Worm (Caenorhabditis elegans) whole organism, L3 larva: ENCODE results near the gene srb-17.

Experiments used
- ZK546.5 ChIP-seq: sonication (generic microtip); optimal IDR thresholded peaks from 2 replicates; lab custom pipeline; 2017; ENCODE audit warnings: missing biosample characterization, missing genetic modification characterization
- ama-1 ChIP-seq: fragments of 150-350 bp; optimal IDR thresholded peaks from 2 replicates; lab custom pipeline; 2018
- ceh-16 ChIP-seq: sonication (generic microtip); optimal IDR thresholded peaks from 2 replicates; lab custom pipeline; 2017; ENCODE audit warnings: missing biosample characterization, missing genetic modification characterization
- ceh-82 ChIP-seq: fragments of 150-350 bp; optimal IDR thresholded peaks from 2 replicates; lab custom pipeline; 2014; ENCODE audit warnings: missing biosample characterization, missing genetic modification characterization
- ceh-9 ChIP-seq: sonication (generic microtip); optimal IDR thresholded peaks from 2 replicates; lab custom pipeline; 2018; ENCODE audit warnings: missing biosample characterization, missing genetic modification characterization
- daf-12 ChIP-seq: fragments of 150-350 bp; optimal IDR thresholded peaks from 2 replicates; lab custom pipeline; 2014; ENCODE audit warnings: missing biosample characterization, missing genetic modification reagents, missing genetic modification characterization
- egl-27 ChIP-seq: sonication (generic microtip); optimal IDR thresholded peaks from 4 replicates; lab custom pipeline; 2017; ENCODE audit warnings: missing biosample characterization, missing genetic modification reagents, missing genetic modification characterization
- egl-5 ChIP-seq: fragments of 150-350 bp; optimal IDR thresholded peaks from 2 replicates; lab custom pipeline; 2017; ENCODE audit warnings: missing biosample characterization, missing genetic modification reagents, missing genetic modification characterization, inconsistent platforms
- elt-2 ChIP-seq: sonication (generic microtip); optimal IDR thresholded peaks from 2 replicates; lab custom pipeline; 2016; ENCODE audit warnings: missing genetic modification reagents, mild to moderate bottlenecking, missing genetic modification characterization, missing compliant biosample characterization
- elt-3 ChIP-seq, 3 experiments: fragments of 150-350 bp in 1 of 3; sonication (generic microtip) in 2 of 3; optimal IDR thresholded peaks; 2 replicates in 2 of 3; 4 replicates in 1 of 3; lab custom pipeline; 2014 to 2017; ENCODE audit warnings: missing biosample characterization in 3 of 3, missing genetic modification characterization in 3 of 3
- eor-1 ChIP-seq, 2 experiments: fragments of 150-350 bp; optimal IDR thresholded peaks; 2 replicates each; lab custom pipeline; 2014 to 2018; ENCODE audit warnings: missing biosample characterization in 2 of 2, missing genetic modification characterization in 2 of 2
- fkh-10 ChIP-seq: sonication (generic microtip); optimal IDR thresholded peaks from 2 replicates; lab custom pipeline; 2017; ENCODE audit warnings: missing biosample characterization, missing genetic modification reagents, missing genetic modification characterization
- fkh-2 ChIP-seq: fragments of 150-350 bp; optimal IDR thresholded peaks from 2 replicates; lab custom pipeline; 2014; ENCODE audit warnings: missing biosample characterization, missing genetic modification reagents, missing genetic modification characterization
- fos-1 ChIP-seq: fragments of 150-350 bp; optimal IDR thresholded peaks from 2 replicates; lab custom pipeline; 2014; ENCODE audit warnings: missing biosample characterization, missing genetic modification characterization
- jun-1 ChIP-seq: fragments of 150-350 bp; optimal IDR thresholded peaks from 2 replicates; lab custom pipeline; 2014; ENCODE audit warnings: missing biosample characterization, missing genetic modification reagents, missing genetic modification characterization
- lin-15B ChIP-seq: fragments of 150-350 bp; optimal IDR thresholded peaks from 2 replicates; lab custom pipeline; 2014; ENCODE audit warnings: missing biosample characterization, missing genetic modification characterization
- lin-39 ChIP-seq: fragments of 150-350 bp; optimal IDR thresholded peaks from 2 replicates; lab custom pipeline; 2018; ENCODE audit warnings: missing biosample characterization, missing genetic modification reagents, missing genetic modification characterization
- lsy-12 ChIP-seq: sonication (generic microtip); optimal IDR thresholded peaks from 2 replicates; lab custom pipeline; 2016; ENCODE audit warnings: mild to moderate bottlenecking, missing genetic modification characterization, missing compliant biosample characterization
- nfya-1 ChIP-seq: sonication (generic microtip); optimal IDR thresholded peaks from 2 replicates; lab custom pipeline; 2017; ENCODE audit warnings: missing genetic modification characterization, mild to moderate bottlenecking, missing compliant biosample characterization, antibody characterized with exemption, moderate library complexity; ENCODE audit not compliant: insufficient read depth
- nhr-25 ChIP-seq: sonication (generic microtip); optimal IDR thresholded peaks from 2 replicates; lab custom pipeline; 2017; ENCODE audit warnings: missing biosample characterization, missing genetic modification characterization
- nhr-28 ChIP-seq: fragments of 150-350 bp; optimal IDR thresholded peaks from 2 replicates; lab custom pipeline; 2014; ENCODE audit warnings: missing biosample characterization, missing genetic modification characterization
- nhr-43 ChIP-seq: sonication (generic microtip); optimal IDR thresholded peaks from 2 replicates; lab custom pipeline; 2016; ENCODE audit warnings: mild to moderate bottlenecking, missing genetic modification characterization, missing compliant biosample characterization; ENCODE audit not compliant: poor library complexity, severe bottlenecking
- nhr-67 ChIP-seq: fragments of 150-350 bp; optimal IDR thresholded peaks from 2 replicates; lab custom pipeline; 2014; ENCODE audit warnings: missing biosample characterization, missing genetic modification characterization
- nhr-76 ChIP-seq: fragments of 150-350 bp; sonication (generic microtip); optimal IDR thresholded peaks from 5 replicates; lab custom pipeline; 2014; ENCODE audit warnings: missing biosample characterization, missing genetic modification characterization
- nhr-77 ChIP-seq: fragments of 150-350 bp; optimal IDR thresholded peaks from 2 replicates; lab custom pipeline; 2014; ENCODE audit warnings: missing biosample characterization, missing genetic modification characterization
- pha-4 ChIP-seq: fragments of 150-350 bp; optimal IDR thresholded peaks from 2 replicates; lab custom pipeline; 2014; ENCODE audit warnings: missing biosample characterization, missing genetic modification reagents, missing genetic modification characterization
- pqm-1 ChIP-seq: fragments of 150-350 bp; optimal IDR thresholded peaks from 2 replicates; lab custom pipeline; 2017; ENCODE audit warnings: missing biosample characterization, missing genetic modification characterization, inconsistent platforms
- skn-1 ChIP-seq: fragments of 150-350 bp; optimal IDR thresholded peaks from 2 replicates; lab custom pipeline; 2014; ENCODE audit warnings: missing biosample characterization, missing genetic modification characterization
- tbx-2 ChIP-seq: sonication (generic microtip); optimal IDR thresholded peaks from 2 replicates; lab custom pipeline; 2016; ENCODE audit warnings: mild to moderate bottlenecking, missing genetic modification characterization, missing compliant biosample characterization
- unc-39 ChIP-seq: sonication (generic microtip); optimal IDR thresholded peaks from 4 replicates; lab custom pipeline; 2017; ENCODE audit warnings: missing biosample characterization, missing genetic modification characterization
- unc-62 ChIP-seq: fragments of 150-350 bp; sonication (generic microtip); optimal IDR thresholded peaks from 4 replicates; lab custom pipeline; 2014; ENCODE audit warnings: missing biosample characterization, missing genetic modification reagents, missing genetic modification characterization
- zag-1 ChIP-seq: fragments of 150-350 bp; optimal IDR thresholded peaks from 2 replicates; lab custom pipeline; 2014; ENCODE audit warnings: missing biosample characterization, missing genetic modification characterization
- ztf-11 ChIP-seq: fragments of 150-350 bp; optimal IDR thresholded peaks from 2 replicates; lab custom pipeline; 2014; ENCODE audit warnings: missing biosample characterization, missing genetic modification characterization
- ztf-4 ChIP-seq: fragments of 150-350 bp; optimal IDR thresholded peaks from 2 replicates; lab custom pipeline; 2014; ENCODE audit warnings: missing biosample characterization, missing genetic modification characterization

Gene srb-17

ce11 chrIV:10481695-10482094 is 24.7 kb upstream of the srb-17 start, which contains the start of gene egl-21 (continued):
- no peak for TF ChIP-seq fkh-2 (tag; lab: Kevin White, UChicago)
- no peak for TF ChIP-seq nhr-28 (tag; lab: Kevin White, UChicago)
- no peak for TF ChIP-seq eor-1 (tag; optimal IDR thresholded peaks at IDR 0.05; lab: Kevin White, UChicago)
- no peak for TF ChIP-seq fos-1 (tag; lab: Kevin White, UChicago)
- no peak for TF ChIP-seq ceh-82
- no peak for TF ChIP-seq ztf-4 (tag; lab: Kevin White, UChicago)
- peak; percentile 17 for TF ChIP-seq tbx-2 (tag; lab: Kevin White, UChicago)
- no peak for TF ChIP-seq pha-4 (tag; lab: Kevin White, UChicago)
- no peak for TF ChIP-seq unc-62 (GFP tag; lab: Kevin White, UChicago)
- peak; percentile 72 for TF ChIP-seq lin-39
- TF ChIP-seq egl-5, result no peak
- peak; percentile 81 for TF ChIP-seq nfya-1 (tag; lab: Kevin White, UChicago)
- TF ChIP-seq ZK546.5 (tag; lab: Kevin White, UChicago), result no peak
- no peak for TF ChIP-seq nhr-43 (tag; lab: Kevin White, UChicago)
- no peak for TF ChIP-seq unc-39 (tag; lab: Kevin White, UChicago)
- no peak for TF ChIP-seq jun-1 (tag; lab: Kevin White, UChicago)
- TF ChIP-seq egl-27 (tag; lab: Kevin White, UChicago), result no peak
- TF ChIP-seq nhr-67 (tag; lab: Kevin White, UChicago), result no peak
- peak; percentile 76 for TF ChIP-seq fkh-10 (GFP tag; lab: Kevin White, UChicago)
- no peak for TF ChIP-seq nhr-25 (tag; lab: Kevin White, UChicago)

- TF ChIP-seq elt-2 (no peak), fkh-10 (GFP tag; lab: Kevin White, UChicago) (no peak), nhr-67 (tag; lab: Kevin White, UChicago) (no peak), nfya-1 (tag; lab: Kevin White, UChicago) (no peak), ceh-16 (tag; lab: Kevin White, UChicago) (no peak), ceh-9 (tag; lab: Kevin White, UChicago) (no peak), fos-1 (tag; lab: Kevin White, UChicago) (no peak), lsy-12 (tag; lab: Kevin White, UChicago) (no peak), ZK546.5 (tag; lab: Kevin White, UChicago) (no peak)
These were observed 18.2 kb upstream of the srb-17 start for ce11 chrIV:10475234-10475633.

ce11 chrIV:10472478-10472877 is 15.4 kb upstream of the srb-17 start, which contains the start of gene bgnt-1.1:
Gene bgnt-1.1 (plus strand): TSS chrIV:10472778.
- TF ChIP-seq lin-15B (tag; lab: Kevin White, UChicago) (no peak), zag-1 (tag; lab: Kevin White, UChicago) (no peak)

ce11 chrIV:10469494-10469893 is 12.5 kb upstream of the srb-17 start, which contains the start of gene ugt-44:
Gene ugt-44 (plus strand): TSS chrIV:10469741.
- TF ChIP-seq skn-1 (tag; lab: Kevin White, UChicago) (no peak), elt-2 (peak; percentile 88), ama-1 (lab: Kevin White, UChicago) (no peak), ceh-16 (tag; lab: Kevin White, UChicago) (no peak), nhr-67 (tag; lab: Kevin White, UChicago) (no peak), ceh-82 (no peak), elt-3 (tag; optimal IDR thresholded peaks at IDR 0.05; lab: Kevin White, UChicago) (no peak), nhr-77 (no peak), ceh-9 (tag; lab: Kevin White, UChicago) (no peak), egl-5 (no peak), pqm-1 (tag; lab: Kevin White, UChicago) (peak; percentile 75), nhr-28 (tag; lab: Kevin White, UChicago) (no peak), ztf-11 (tag; lab: Kevin White, UChicago) (no peak), ZK546.5 (tag; lab: Kevin White, UChicago) (no peak), jun-1 (tag; lab: Kevin White, UChicago) (peak; percentile 36), lsy-12 (tag; lab: Kevin White, UChicago) (no peak), tbx-2 (tag; lab: Kevin White, UChicago) (no peak), daf-12 (no peak), unc-62 (GFP tag; lab: Kevin White, UChicago) (no peak), lin-15B (tag; lab: Kevin White, UChicago) (no peak), egl-27 (tag; lab: Kevin White, UChicago) (no peak), nhr-76 (tag; lab: Kevin White, UChicago) (no peak)
